Worm (Caenorhabditis elegans) whole organism, mixed stage, embryonic: ENCODE results near the gene dao-2.

ENCODE experiments used
- M03D4.4 ChIP-seq: sonication (generic microtip); optimal IDR thresholded peaks from 2 replicates; lab custom pipeline; 2017; ENCODE audit warnings: mild to moderate bottlenecking, missing genetic modification characterization, missing compliant biosample characterization
- blmp-1 ChIP-seq: fragments of 150-350 bp; optimal IDR thresholded peaks from 2 replicates; lab custom pipeline; 2014; ENCODE audit warnings: missing biosample characterization, missing genetic modification characterization
- ceh-39 ChIP-seq: fragments of 150-350 bp; optimal IDR thresholded peaks from 2 replicates; lab custom pipeline; 2014; ENCODE audit warnings: missing biosample characterization, missing genetic modification characterization
- ceh-43 ChIP-seq: fragments of 200-800 bp; sonication (Bioruptor generic); optimal IDR thresholded peaks from 2 replicates; lab custom pipeline; 2018; ENCODE audit warnings: mild to moderate bottlenecking, missing genetic modification characterization, moderate library complexity, missing compliant biosample characterization
- ceh-83 ChIP-seq: fragments of 200-800 bp; sonication (Bioruptor generic); optimal IDR thresholded peaks from 2 replicates; lab custom pipeline; 2018; ENCODE audit warnings: mild to moderate bottlenecking, missing genetic modification characterization, missing compliant biosample characterization
- ces-1 ChIP-seq: fragments of 150-350 bp; optimal IDR thresholded peaks from 2 replicates; lab custom pipeline; 2014; ENCODE audit warnings: missing biosample characterization, missing genetic modification reagents, missing genetic modification characterization
- drap-1 ChIP-seq: fragments of 200-800 bp; sonication (Bioruptor generic); optimal IDR thresholded peaks from 3 replicates; lab custom pipeline; 2018; ENCODE audit warnings: mild to moderate bottlenecking, missing genetic modification characterization, missing compliant biosample characterization
- elt-1 ChIP-seq: sonication (generic microtip); optimal IDR thresholded peaks from 2 replicates; lab custom pipeline; 2017; ENCODE audit warnings: missing genetic modification characterization, mild to moderate bottlenecking, missing compliant biosample characterization, antibody characterized with exemption, moderate library complexity, borderline replicate concordance; ENCODE audit not compliant: insufficient read depth
- elt-3 ChIP-seq: fragments of 150-350 bp; optimal IDR thresholded peaks from 2 replicates; lab custom pipeline; 2014; ENCODE audit warnings: missing biosample characterization, missing genetic modification characterization
- flh-1 ChIP-seq: fragments of 200-800 bp; sonication (Bioruptor generic); optimal IDR thresholded peaks from 2 replicates; lab custom pipeline; 2018; ENCODE audit warnings: mild to moderate bottlenecking, missing genetic modification characterization, moderate library complexity, missing compliant biosample characterization
- ham-2 ChIP-seq: fragments of 200-800 bp; sonication (Bioruptor generic); optimal IDR thresholded peaks from 2 replicates; lab custom pipeline; 2018; ENCODE audit warnings: mild to moderate bottlenecking, missing genetic modification characterization, missing compliant biosample characterization
- hlh-1 ChIP-seq: fragments of 150-350 bp; optimal IDR thresholded peaks from 2 replicates; lab custom pipeline; 2014; ENCODE audit warnings: missing biosample characterization, missing genetic modification reagents, missing genetic modification characterization
- lin-13 ChIP-seq: fragments of 150-350 bp; optimal IDR thresholded peaks from 2 replicates; lab custom pipeline; 2014; ENCODE audit warnings: missing biosample characterization, missing genetic modification characterization
- lin-32 ChIP-seq: fragments of 200-800 bp; sonication (Bioruptor generic); optimal IDR thresholded peaks from 2 replicates; lab custom pipeline; 2018; ENCODE audit warnings: mild to moderate bottlenecking, missing genetic modification characterization, missing compliant biosample characterization
- lsy-2 ChIP-seq: fragments of 150-350 bp; optimal IDR thresholded peaks from 2 replicates; lab custom pipeline; 2014; ENCODE audit warnings: missing biosample characterization, missing genetic modification characterization
- mab-5 ChIP-seq: fragments of 150-350 bp; optimal IDR thresholded peaks from 2 replicates; lab custom pipeline; 2014; ENCODE audit warnings: missing biosample characterization, missing genetic modification characterization
- mep-1 ChIP-seq: fragments of 150-350 bp; optimal IDR thresholded peaks from 2 replicates; lab custom pipeline; 2017; ENCODE audit warnings: missing biosample characterization, missing genetic modification reagents, missing genetic modification characterization, inconsistent platforms
- mls-2 ChIP-seq: sonication (generic microtip); optimal IDR thresholded peaks from 2 replicates; lab custom pipeline; 2016; ENCODE audit warnings: mild to moderate bottlenecking, missing genetic modification characterization, moderate library complexity, missing compliant biosample characterization
- nhr-12 ChIP-seq: fragments of 150-350 bp; optimal IDR thresholded peaks from 2 replicates; lab custom pipeline; 2014; ENCODE audit warnings: missing biosample characterization, missing genetic modification characterization
- nhr-2 ChIP-seq: fragments of 150-350 bp; optimal IDR thresholded peaks from 2 replicates; lab custom pipeline; 2014; ENCODE audit warnings: missing biosample characterization, missing genetic modification characterization
- nhr-237 ChIP-seq: fragments of 150-350 bp; optimal IDR thresholded peaks from 2 replicates; lab custom pipeline; 2014; ENCODE audit warnings: missing biosample characterization, missing genetic modification characterization
- nhr-28 ChIP-seq: fragments of 150-350 bp; optimal IDR thresholded peaks from 2 replicates; lab custom pipeline; 2014; ENCODE audit warnings: missing biosample characterization, missing genetic modification characterization
- nhr-76 ChIP-seq: sonication (generic microtip); optimal IDR thresholded peaks from 2 replicates; lab custom pipeline; 2017; ENCODE audit warnings: missing biosample characterization, missing genetic modification characterization
- pha-4 ChIP-seq: fragments of 150-350 bp; optimal IDR thresholded peaks from 2 replicates; lab custom pipeline; 2018; ENCODE audit warnings: missing biosample characterization, missing genetic modification reagents, missing genetic modification characterization
- sem-2 ChIP-seq: fragments of 200-800 bp; sonication (Bioruptor generic); optimal IDR thresholded peaks from 2 replicates; lab custom pipeline; 2018; ENCODE audit warnings: mild to moderate bottlenecking, missing genetic modification characterization, missing compliant biosample characterization
- snpc-4 ChIP-seq: fragments of 150-350 bp; optimal IDR thresholded peaks from 2 replicates; lab custom pipeline; 2014; ENCODE audit warnings: missing biosample characterization, missing genetic modification characterization
- tbx-8 ChIP-seq: fragments of 200-800 bp; sonication (Bioruptor generic); optimal IDR thresholded peaks from 2 replicates; lab custom pipeline; 2018; ENCODE audit warnings: mild to moderate bottlenecking, missing genetic modification characterization, moderate library complexity, missing compliant biosample characterization
- unc-120 ChIP-seq: sonication (generic microtip); optimal IDR thresholded peaks from 2 replicates; lab custom pipeline; 2017; ENCODE audit warnings: missing genetic modification characterization, missing compliant biosample characterization; ENCODE audit not compliant: poor library complexity, severe bottlenecking
- unc-39 ChIP-seq: fragments of 150-350 bp; optimal IDR thresholded peaks from 2 replicates; lab custom pipeline; 2014; ENCODE audit warnings: missing biosample characterization, missing genetic modification characterization
- unc-62 ChIP-seq: fragments of 150-350 bp; optimal IDR thresholded peaks from 2 replicates; lab custom pipeline; 2014; ENCODE audit warnings: missing biosample characterization, missing genetic modification reagents, missing genetic modification characterization
- zip-8 ChIP-seq: fragments of 150-350 bp; optimal IDR thresholded peaks from 2 replicates; lab custom pipeline; 2014; ENCODE audit warnings: missing biosample characterization, missing genetic modification characterization
- ztf-11 ChIP-seq: fragments of 150-350 bp; optimal IDR thresholded peaks from 2 replicates; lab custom pipeline; 2014; ENCODE audit warnings: missing biosample characterization, missing genetic modification characterization

The dao-2 gene

DNA sequence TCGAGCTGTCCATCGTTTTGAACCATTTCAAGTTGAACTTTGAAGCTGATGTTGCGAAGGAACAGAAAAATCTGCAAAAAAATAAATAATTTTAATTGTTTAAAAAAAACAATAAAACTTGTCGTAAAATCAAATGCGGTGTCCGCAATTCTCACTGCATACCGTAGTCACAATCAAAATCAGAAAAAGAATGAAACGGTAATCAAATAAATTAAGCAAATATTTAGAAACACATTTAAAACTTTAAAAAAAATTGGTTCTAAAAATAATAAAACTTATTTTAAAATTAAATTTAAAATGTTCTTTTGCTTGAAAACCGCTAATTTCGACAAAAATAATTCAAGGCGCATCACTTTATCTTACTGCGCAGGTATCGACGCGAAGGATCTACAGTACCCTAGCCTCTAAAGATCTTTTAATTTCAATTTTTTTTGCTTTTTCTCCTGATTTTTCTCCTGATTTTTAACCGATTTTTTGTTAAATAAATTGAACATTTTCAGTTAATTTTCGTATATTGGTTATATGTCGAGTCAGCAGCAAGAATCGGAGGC lies 39.6 kb upstream of the dao-2 start, which contains the start of the genes B0304.4 and B0304.2:
Gene B0304.4, minus strand, starts transcription at position 101 of the 551 bp plus-strand sequence.
Gene B0304.2, plus strand, starts transcription at position 501 of the 551 bp plus-strand sequence.
- TF ChIP-seq ceh-43 (GFP tag; lab: Kevin White, UChicago) (no peak), nhr-12 (tag; lab: Kevin White, UChicago) (no peak), lin-32 (GFP tag; lab: Kevin White, UChicago) (no peak), ham-2 (GFP tag; lab: Kevin White, UChicago) (no peak), blmp-1 (tag; lab: Kevin White, UChicago) (no peak), tbx-8 (GFP tag; lab: Kevin White, UChicago) (no peak), nhr-2 (tag; lab: Kevin White, UChicago) (no peak), flh-1 (GFP tag; lab: Kevin White, UChicago) (no peak), elt-1 (tag; lab: Kevin White, UChicago) (no peak), unc-120 (no peak), unc-62 (GFP tag; lab: Kevin White, UChicago) (no peak), unc-39 (no peak), snpc-4 (tag; lab: Kevin White, UChicago) (no peak), ceh-39 (tag; lab: Kevin White, UChicago) (no peak), nhr-237 (tag; lab: Kevin White, UChicago) (no peak), sem-2 (GFP tag; lab: Kevin White, UChicago) (no peak), ztf-11 (tag; lab: Kevin White, UChicago) (no peak), lsy-2 (tag; lab: Kevin White, UChicago) (no peak), mep-1 (tag; lab: Kevin White, UChicago) (no peak)
- TF ChIP-seq, all 35 proteins: peak for 0

DNA sequence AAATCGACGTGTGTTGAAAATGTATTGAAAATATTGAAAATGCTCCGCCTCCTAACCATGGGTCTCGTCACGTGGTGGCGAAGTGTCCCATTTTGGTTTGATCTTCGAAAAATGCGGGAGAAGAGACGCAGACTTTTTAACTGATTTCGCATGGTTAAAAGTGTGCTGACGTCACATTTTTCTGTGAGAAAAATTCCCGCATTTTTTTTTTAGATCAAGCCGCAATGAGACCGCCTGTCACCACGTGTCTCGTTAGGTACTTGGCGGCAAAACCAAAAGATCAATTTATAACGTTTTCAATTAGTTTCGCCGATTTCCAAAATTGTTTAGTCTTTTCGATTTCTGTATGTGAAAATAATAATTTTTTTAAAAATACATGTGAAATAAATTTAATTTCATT lies 37.6 kb upstream of the dao-2 start:
- no peak for TF ChIP-seq snpc-4 (tag; lab: Kevin White, UChicago)
- TF ChIP-seq nhr-76 (tag; lab: Kevin White, UChicago) = no peak
- no peak for TF ChIP-seq mls-2
- TF ChIP-seq hlh-1 (tag; lab: Kevin White, UChicago) = no peak
- no peak for TF ChIP-seq ham-2 (GFP tag; lab: Kevin White, UChicago)
- no peak for TF ChIP-seq pha-4 (tag; lab: Kevin White, UChicago)
- no peak for TF ChIP-seq ceh-43 (GFP tag; lab: Kevin White, UChicago)
- TF ChIP-seq tbx-8 (GFP tag; lab: Kevin White, UChicago) = no peak
- TF ChIP-seq ces-1 (GFP tag; lab: Kevin White, UChicago) = no peak
- TF ChIP-seq ceh-83 (GFP tag; lab: Kevin White, UChicago) = no peak
- TF ChIP-seq unc-120 = no peak
- TF ChIP-seq M03D4.4 (tag; lab: Kevin White, UChicago) = no peak
- TF ChIP-seq elt-3 = no peak
- no peak for TF ChIP-seq elt-1 (tag; lab: Kevin White, UChicago)
- no peak for TF ChIP-seq mab-5 (tag; lab: Kevin White, UChicago)
- no peak for TF ChIP-seq ceh-39 (tag; lab: Kevin White, UChicago)
- no peak for TF ChIP-seq nhr-28
- TF ChIP-seq zip-8 = no peak

DNA sequence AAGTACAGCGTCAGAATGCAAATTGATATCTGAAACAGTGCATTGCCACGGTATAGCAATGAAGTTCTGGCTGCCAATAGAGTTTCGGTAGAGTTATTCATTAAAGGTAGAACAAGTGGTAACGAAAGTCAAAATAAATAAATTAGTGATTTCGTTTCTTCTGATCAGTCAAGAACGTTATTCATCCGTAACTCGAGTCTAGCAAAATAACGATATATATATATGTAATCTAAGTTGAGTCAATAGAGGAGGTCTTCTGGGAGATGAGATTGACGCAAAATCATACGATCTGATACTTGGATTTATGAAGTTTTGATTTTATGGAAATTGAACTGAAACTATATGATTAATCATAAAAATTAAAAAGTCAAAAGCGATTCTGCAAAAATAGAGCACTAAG lies 35.0 kb upstream of the dao-2 start, which contains the start of gene sra-35:
Gene sra-35, minus strand, starts transcription at position 101 of the 400 bp plus-strand sequence.
- TF ChIP-seq zip-8 = no peak
- TF ChIP-seq unc-62 (GFP tag; lab: Kevin White, UChicago) = no peak
- no peak for TF ChIP-seq lin-32 (GFP tag; lab: Kevin White, UChicago)
- TF ChIP-seq mep-1 (tag; lab: Kevin White, UChicago) = no peak
- no peak for TF ChIP-seq lin-13 (tag; lab: Kevin White, UChicago)
- no peak for TF ChIP-seq ceh-39 (tag; lab: Kevin White, UChicago)
- no peak for TF ChIP-seq nhr-76 (tag; lab: Kevin White, UChicago)
- no peak for TF ChIP-seq mab-5 (tag; lab: Kevin White, UChicago)
- TF ChIP-seq ztf-11 (tag; lab: Kevin White, UChicago) = no peak
- TF ChIP-seq blmp-1 (tag; lab: Kevin White, UChicago) = no peak

DNA sequence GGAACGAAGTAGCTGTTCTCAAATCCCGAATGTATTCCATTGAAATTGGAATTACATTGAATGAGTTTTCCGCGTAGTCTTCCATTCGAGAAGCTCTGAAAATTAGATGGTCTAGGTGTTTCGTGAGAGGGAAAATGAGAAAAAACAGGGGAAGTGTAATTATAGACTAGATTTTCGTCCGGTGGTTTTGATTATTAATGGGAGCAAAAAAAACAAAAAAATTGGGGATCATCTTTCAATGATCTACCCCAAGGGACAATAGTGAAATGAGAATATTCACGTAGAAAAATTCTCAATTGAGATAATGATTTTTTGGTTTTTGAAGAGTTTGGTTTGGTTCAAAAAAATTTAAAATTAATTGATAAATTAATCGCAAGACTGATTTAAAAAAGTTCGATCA lies 30.9 kb upstream of the dao-2 start, which contains the start of gene sra-32:
Gene sra-32, minus strand, starts transcription at position 101 of the 400 bp plus-strand sequence.
- TF ChIP-seq ces-1 (GFP tag; lab: Kevin White, UChicago) = no peak
- TF ChIP-seq nhr-237 (tag; lab: Kevin White, UChicago) = no peak
- TF ChIP-seq zip-8 = no peak
- TF ChIP-seq unc-120 = no peak
- no peak for TF ChIP-seq flh-1 (GFP tag; lab: Kevin White, UChicago)
- TF ChIP-seq elt-3 = no peak
- TF ChIP-seq pha-4 (tag; lab: Kevin White, UChicago) = no peak
- TF ChIP-seq drap-1 (GFP tag; lab: Kevin White, UChicago) = no peak
- TF ChIP-seq ceh-43 (GFP tag; lab: Kevin White, UChicago) = no peak
- no peak for TF ChIP-seq elt-1 (tag; lab: Kevin White, UChicago)
